Fruit fly (Drosophila melanogaster) whole organism, adult: ENCODE results near the gene CG34296.

ENCODE experiments used
- CG11617 ChIP-seq: fragments of 200-800 bp; sonication (Bioruptor generic); optimal IDR thresholded peaks from 2 replicates; lab custom pipeline; 2017; ENCODE audit warnings: mild to moderate bottlenecking, missing biosample characterization, missing genetic modification reagents, missing genetic modification characterization
- CG12768 ChIP-seq: fragments of 200-800 bp; sonication (Bioruptor generic); optimal IDR thresholded peaks from 2 replicates; lab custom pipeline; 2017; ENCODE audit warnings: missing biosample characterization, missing genetic modification characterization, mild to moderate bottlenecking, moderate library complexity, missing genetic modification reagents
- CG14711 ChIP-seq: fragments of 200-800 bp; sonication (Bioruptor generic); optimal IDR thresholded peaks from 2 replicates; lab custom pipeline; 2018; ENCODE audit warnings: missing biosample characterization, mild to moderate bottlenecking, missing genetic modification characterization, moderate library complexity
- CG1620 ChIP-seq: fragments of 200-800 bp; sonication (Bioruptor generic); optimal IDR thresholded peaks from 2 replicates; lab custom pipeline; 2016; ENCODE audit warnings: missing biosample characterization, missing genetic modification characterization
- CG33017 ChIP-seq: fragments of 200-800 bp; sonication (Bioruptor generic); optimal IDR thresholded peaks from 2 replicates; lab custom pipeline; 2018; ENCODE audit warnings: missing biosample characterization, mild to moderate bottlenecking, missing genetic modification characterization, moderate library complexity
- CG5204 ChIP-seq: fragments of 200-800 bp; sonication (Bioruptor generic); optimal IDR thresholded peaks from 2 replicates; lab custom pipeline; 2016; ENCODE audit warnings: missing biosample characterization, missing genetic modification characterization
- CG7045 ChIP-seq: fragments of 200-800 bp; sonication (Bioruptor generic); optimal IDR thresholded peaks from 2 replicates; lab custom pipeline; 2017; ENCODE audit warnings: missing biosample characterization, mild to moderate bottlenecking, missing genetic modification characterization
- CG7101 ChIP-seq: fragments of 200-800 bp; sonication (Bioruptor generic); optimal IDR thresholded peaks from 2 replicates; lab custom pipeline; 2018; ENCODE audit warnings: missing biosample characterization, mild to moderate bottlenecking, missing genetic modification characterization, moderate library complexity
- Clk ChIP-seq: fragments of 200-800 bp; sonication (Bioruptor generic); optimal IDR thresholded peaks from 2 replicates; lab custom pipeline; 2017; ENCODE audit warnings: missing biosample characterization, missing genetic modification characterization
- Crg-1 ChIP-seq: fragments of 200-800 bp; sonication (Bioruptor generic); optimal IDR thresholded peaks from 2 replicates; lab custom pipeline; 2016; ENCODE audit warnings: missing biosample characterization, missing genetic modification characterization
- Hr96 ChIP-seq: fragments of 200-800 bp; sonication (Bioruptor generic); optimal IDR thresholded peaks from 2 replicates; lab custom pipeline; 2016; ENCODE audit warnings: missing biosample characterization, missing genetic modification characterization
- Mnt ChIP-seq: fragments of 200-800 bp; sonication (Bioruptor generic); optimal IDR thresholded peaks from 2 replicates; lab custom pipeline; 2016; ENCODE audit warnings: missing biosample characterization, mild to moderate bottlenecking, missing genetic modification characterization
- bab1 ChIP-seq: fragments of 200-800 bp; sonication (Bioruptor generic); optimal IDR thresholded peaks from 3 replicates; lab custom pipeline; 2019; ENCODE audit warnings: missing biosample characterization, mild to moderate bottlenecking, missing genetic modification characterization, moderate library complexity
- cic ChIP-seq: fragments of 200-800 bp; sonication (Bioruptor generic); optimal IDR thresholded peaks from 2 replicates; lab custom pipeline; 2017; ENCODE audit warnings: missing biosample characterization, mild to moderate bottlenecking, missing genetic modification characterization, moderate library complexity
- cnc ChIP-seq, 2 experiments: fragments of >200 bp; optimal IDR thresholded peaks; 2 replicates each; lab custom pipeline; 2017
- kay ChIP-seq: fragments of 200-800 bp; sonication (Bioruptor generic); peaks from one replicate; lab custom pipeline; 2016; ENCODE audit warnings: missing biosample characterization, missing genetic modification characterization, borderline replicate concordance
- ovo ChIP-seq: fragments of 200-800 bp; sonication (Bioruptor generic); optimal IDR thresholded peaks from 2 replicates; lab custom pipeline; 2016; ENCODE audit warnings: missing biosample characterization, missing genetic modification characterization
- pad ChIP-seq: fragments of 200-800 bp; sonication (Bioruptor generic); optimal IDR thresholded peaks from 3 replicates; lab custom pipeline; 2017; ENCODE audit warnings: missing biosample characterization, missing genetic modification characterization, mild to moderate bottlenecking, moderate library complexity, missing genetic modification reagents
- tj ChIP-seq: fragments of 200-800 bp; sonication (Bioruptor generic); optimal IDR thresholded peaks from 3 replicates; lab custom pipeline; 2017; ENCODE audit warnings: missing biosample characterization, mild to moderate bottlenecking, missing genetic modification characterization, moderate library complexity
- toe ChIP-seq: fragments of 200-800 bp; sonication (Bioruptor generic); optimal IDR thresholded peaks from 2 replicates; lab custom pipeline; 2016; ENCODE audit warnings: missing biosample characterization, missing genetic modification characterization

CG34296 gene

dm6 chr3R:29722238-29722637 is at the start of gene CG34296:
CG34296 (plus strand) TSS chr3R:29722538.
- no peak for TF ChIP-seq CG14711 (tag; lab: Kevin White, UChicago)

- TF ChIP-seq CG1620 (GFP tag; lab: Kevin White, UChicago), result peak; percentile 36
- peak; percentile 38 for TF ChIP-seq Hr96 (GFP tag; lab: Kevin White, UChicago)
- TF ChIP-seq CG11617, result peak; percentile 2
- TF ChIP-seq kay, result no peak
- peak; percentile 1 for TF ChIP-seq tj (GFP tag; lab: Kevin White, UChicago)
- peak; percentile 72 for TF ChIP-seq bab1 (GFP tag; lab: Kevin White, UChicago)
- TF ChIP-seq CG7101 (tag; lab: Kevin White, UChicago), result peak; percentile 54
- peak; percentile 5 for TF ChIP-seq Mnt
- TF ChIP-seq toe (GFP tag; lab: Kevin White, UChicago), result peak; percentile 65
- no peak for TF ChIP-seq cic
- no peak for TF ChIP-seq cnc (optimal IDR thresholded peaks at IDR 0.05; lab: Kevin White, UChicago)
- TF ChIP-seq pad (GFP tag; lab: Kevin White, UChicago), result peak; percentile 20
- TF ChIP-seq CG5204, result peak; percentile 40
- no peak for TF ChIP-seq ovo (GFP tag; lab: Kevin White, UChicago)
- TF ChIP-seq CG33017 (tag; lab: Kevin White, UChicago), result peak; percentile 3
- peak; percentile 69 for TF ChIP-seq CG14711 (tag; lab: Kevin White, UChicago)
- TF ChIP-seq CG7045, result peak; percentile 66
Observed at dm6 chr3R:29675333-29675732, 47.0 kb upstream of the CG34296 start, which contains the start of the genes Bub3 and Cap-D2. Bub3 (minus strand) TSS chr3R:29675421. Cap-D2 (plus strand) TSS chr3R:29675651.

dm6 chr3R:29681241-29681640 is 41.1 kb upstream of the CG34296 start:
- TF ChIP-seq Clk (GFP tag; lab: Kevin White, UChicago) (no peak), ovo (GFP tag; lab: Kevin White, UChicago) (no peak), tj (GFP tag; lab: Kevin White, UChicago) (no peak), CG7101 (tag; lab: Kevin White, UChicago) (no peak), bab1 (GFP tag; lab: Kevin White, UChicago) (no peak), CG12768 (GFP tag; lab: Kevin White, UChicago) (no peak), Crg-1 (GFP tag; lab: Kevin White, UChicago) (no peak), toe (GFP tag; lab: Kevin White, UChicago) (no peak), CG5204 (no peak), pad (GFP tag; lab: Kevin White, UChicago) (no peak), Hr96 (GFP tag; lab: Kevin White, UChicago) (no peak), CG14711 (tag; lab: Kevin White, UChicago) (no peak), CG7045 (no peak), cic (no peak), cnc (optimal IDR thresholded peaks at IDR 0.05; lab: Kevin White, UChicago) (no peak)

DNA sequence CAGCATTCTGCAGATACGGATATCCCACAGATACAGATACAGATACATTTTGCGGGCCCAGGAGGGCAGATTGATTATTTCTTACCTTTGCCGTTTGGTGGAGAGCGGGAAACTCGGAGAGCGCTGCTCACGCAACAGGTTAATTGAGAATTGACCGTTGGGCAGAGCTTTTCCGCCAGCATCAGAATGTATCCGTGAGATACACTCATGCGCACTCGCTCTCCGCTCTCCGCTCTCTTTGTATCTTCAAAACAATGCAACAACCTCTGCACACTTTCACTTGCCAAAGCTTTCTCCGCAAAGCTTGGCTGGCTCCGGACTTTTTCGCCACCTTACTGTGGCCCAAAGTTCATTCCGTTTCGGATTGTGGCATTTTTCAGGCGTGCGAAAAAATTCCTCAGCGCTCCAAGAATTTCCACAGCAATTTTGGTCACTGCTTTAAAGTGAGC is 40.2 kb upstream of the CG34296 start, which contains the start of the genes CG7582 and Gycalpha99B:
Gene CG7582 (minus strand): TSS at position 127 of the 449 bp plus-strand sequence.
Gene Gycalpha99B (plus strand): TSS at position 352 of the 449 bp plus-strand sequence.
- no peak for TF ChIP-seq CG33017 (tag; lab: Kevin White, UChicago)
- TF ChIP-seq Clk (GFP tag; lab: Kevin White, UChicago), result no peak
- peak; percentile 48 for TF ChIP-seq CG12768 (GFP tag; lab: Kevin White, UChicago)

dm6 chr3R:29686698-29687097 is 35.6 kb upstream of the CG34296 start:
- no peak for TF ChIP-seq Crg-1 (GFP tag; lab: Kevin White, UChicago)
- no peak for TF ChIP-seq ovo (GFP tag; lab: Kevin White, UChicago)
- TF ChIP-seq CG1620 (GFP tag; lab: Kevin White, UChicago), result no peak
- no peak for TF ChIP-seq bab1 (GFP tag; lab: Kevin White, UChicago)
- TF ChIP-seq CG7101 (tag; lab: Kevin White, UChicago), result no peak
- no peak for TF ChIP-seq CG7045
- no peak for TF ChIP-seq Clk (GFP tag; lab: Kevin White, UChicago)
- no peak for TF ChIP-seq kay
- TF ChIP-seq cnc (optimal IDR thresholded peaks at IDR 0.05; lab: Kevin White, UChicago), result no peak
- TF ChIP-seq tj (GFP tag; lab: Kevin White, UChicago), result no peak

DNA sequence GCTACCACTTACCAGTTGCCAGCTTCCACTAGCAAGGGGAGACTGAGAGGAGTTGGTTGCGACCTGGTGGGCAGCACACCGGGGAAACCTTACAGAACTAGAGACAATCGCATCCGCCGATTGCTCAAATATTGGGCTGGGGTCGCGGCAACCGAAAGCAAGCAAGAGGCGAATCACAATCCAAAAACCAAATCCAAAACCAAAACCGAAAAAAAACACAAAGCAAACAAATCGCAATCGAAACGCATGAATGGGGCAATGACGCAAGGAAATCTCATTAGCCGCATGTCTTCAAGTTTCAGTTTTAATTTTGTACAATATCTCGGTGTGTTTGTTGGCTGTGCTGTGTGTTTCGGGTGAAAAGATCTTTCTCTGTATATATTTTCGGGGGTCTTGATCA is 33.1 kb upstream of the CG34296 start, which contains the start of gene Obp99c:
Gene Obp99c (minus strand): TSS at position 101 of the 400 bp plus-strand sequence.
- TF ChIP-seq Crg-1 (GFP tag; lab: Kevin White, UChicago), result no peak

DNA sequence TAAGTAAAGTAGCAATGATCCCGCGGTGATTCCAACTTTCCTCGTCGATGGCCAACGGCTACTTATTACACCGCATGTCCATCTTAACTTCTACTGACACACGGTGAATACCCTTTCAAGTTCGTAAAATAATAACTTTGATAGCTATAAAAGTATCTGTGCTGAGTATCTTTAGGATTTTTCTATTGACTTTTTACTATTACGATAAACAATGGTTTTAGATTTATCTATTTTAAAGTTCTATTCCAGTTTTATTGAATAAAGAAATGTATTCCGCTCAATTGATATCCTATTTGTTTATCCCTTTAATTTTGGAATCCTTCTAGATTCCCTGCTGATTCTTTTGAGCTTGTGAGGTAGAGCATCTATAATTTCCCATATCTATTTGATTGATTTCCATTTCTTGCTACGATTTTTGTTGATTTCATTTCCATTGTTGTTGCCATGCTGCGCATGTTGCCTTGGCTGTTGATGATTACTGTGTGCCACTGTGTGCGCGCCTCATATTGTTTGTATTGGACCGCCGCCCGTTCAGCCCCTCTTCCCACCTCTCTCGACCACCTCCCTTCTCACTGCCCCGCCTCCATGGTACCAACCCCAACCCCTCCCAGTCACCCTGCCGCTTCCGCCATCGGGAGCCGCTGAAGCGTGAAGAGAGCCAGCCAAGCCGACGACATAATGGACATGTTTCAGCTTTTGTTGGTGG is 32.4 kb upstream of the CG34296 start:
- TF ChIP-seq CG1620 (GFP tag; lab: Kevin White, UChicago) (no peak), toe (GFP tag; lab: Kevin White, UChicago) (no peak), cic (no peak), ovo (GFP tag; lab: Kevin White, UChicago) (no peak), pad (GFP tag; lab: Kevin White, UChicago) (no peak), CG7101 (tag; lab: Kevin White, UChicago) (no peak), CG7045 (no peak), Clk (GFP tag; lab: Kevin White, UChicago) (no peak), CG33017 (tag; lab: Kevin White, UChicago) (no peak), CG14711 (tag; lab: Kevin White, UChicago) (no peak), bab1 (GFP tag; lab: Kevin White, UChicago) (no peak)
